Fruit fly (Drosophila melanogaster): ENCODE measurements around the gene Pink1.

Pink1 gene

dm6 chrX:6683635-6684499, at the start of gene Pink1:
Pink1 (plus strand) TSS chrX:6683798.
- TF ChIP-seq CG17801 (GFP tag; optimal IDR thresholded peaks at IDR 0.05; ENCODE audit: partially characterized antibody), result peak; percentile 50

- TF ChIP-seq CG17801 (GFP tag; optimal IDR thresholded peaks at IDR 0.05; ENCODE audit: partially characterized antibody), result no peak
Measured at dm6 chrX:6638123-6638522, 45.5 kb upstream of the Pink1 start.

- peak; percentile 81 for TF ChIP-seq CG17801 (GFP tag; optimal IDR thresholded peaks at IDR 0.05; ENCODE audit: partially characterized antibody)
Measured at dm6 chrX:6641602-6642001, 42.0 kb upstream of the Pink1 start.

- no peak for TF ChIP-seq CG17801 (GFP tag; optimal IDR thresholded peaks at IDR 0.05; ENCODE audit: partially characterized antibody)
Measured at dm6 chrX:6642593-6643257, 40.9 kb upstream of the Pink1 start.

- TF ChIP-seq CG17801 (GFP tag; optimal IDR thresholded peaks at IDR 0.05; ENCODE audit: partially characterized antibody), result no peak
Measured at dm6 chrX:6646846-6647245, 36.8 kb upstream of the Pink1 start.

dm6 chrX:6654198-6654831, 29.3 kb upstream of the Pink1 start, which contains the start of the genes CG3226 and Cdc7:
CG3226 (minus strand) TSS chrX:6654248.
Cdc7 (plus strand) TSS chrX:6654541.
- peak; percentile 78 for TF ChIP-seq CG17801 (GFP tag; optimal IDR thresholded peaks at IDR 0.05; ENCODE audit: partially characterized antibody)

dm6 chrX:6656023-6656594, 27.5 kb upstream of the Pink1 start:
- peak; percentile 93 for TF ChIP-seq CG17801 (GFP tag; optimal IDR thresholded peaks at IDR 0.05; ENCODE audit: partially characterized antibody)

dm6 chrX:6656626-6657558, 26.7 kb upstream of the Pink1 start:
- TF ChIP-seq CG17801 (GFP tag; optimal IDR thresholded peaks at IDR 0.05; ENCODE audit: partially characterized antibody), result peak; percentile 78

dm6 chrX:6659919-6660318, 23.7 kb upstream of the Pink1 start:
- no peak for TF ChIP-seq CG17801 (GFP tag; optimal IDR thresholded peaks at IDR 0.05; ENCODE audit: partially characterized antibody)

dm6 chrX:6661392-6661837, 22.2 kb upstream of the Pink1 start, which contains the start of the genes CG3224 and Ctr1A:
CG3224 (minus strand) TSS chrX:6661462.
Ctr1A (plus strand) TSS chrX:6661647.
- TF ChIP-seq CG17801 (GFP tag; optimal IDR thresholded peaks at IDR 0.05; ENCODE audit: partially characterized antibody), result no peak

- no peak for TF ChIP-seq CG17801 (GFP tag; optimal IDR thresholded peaks at IDR 0.05; ENCODE audit: partially characterized antibody)
Measured at dm6 chrX:6661880-6662279, 21.7 kb upstream of the Pink1 start.

dm6 chrX:6662378-6662777, 21.2 kb upstream of the Pink1 start:
- TF ChIP-seq CG17801 (GFP tag; optimal IDR thresholded peaks at IDR 0.05; ENCODE audit: partially characterized antibody), result no peak

- TF ChIP-seq CG17801 (GFP tag; optimal IDR thresholded peaks at IDR 0.05; ENCODE audit: partially characterized antibody), result no peak
Measured at dm6 chrX:6662876-6663551, 20.6 kb upstream of the Pink1 start.
